Worm (Caenorhabditis elegans): ENCODE results near the gene H13N06.2.

The H13N06.2 gene

DNA sequence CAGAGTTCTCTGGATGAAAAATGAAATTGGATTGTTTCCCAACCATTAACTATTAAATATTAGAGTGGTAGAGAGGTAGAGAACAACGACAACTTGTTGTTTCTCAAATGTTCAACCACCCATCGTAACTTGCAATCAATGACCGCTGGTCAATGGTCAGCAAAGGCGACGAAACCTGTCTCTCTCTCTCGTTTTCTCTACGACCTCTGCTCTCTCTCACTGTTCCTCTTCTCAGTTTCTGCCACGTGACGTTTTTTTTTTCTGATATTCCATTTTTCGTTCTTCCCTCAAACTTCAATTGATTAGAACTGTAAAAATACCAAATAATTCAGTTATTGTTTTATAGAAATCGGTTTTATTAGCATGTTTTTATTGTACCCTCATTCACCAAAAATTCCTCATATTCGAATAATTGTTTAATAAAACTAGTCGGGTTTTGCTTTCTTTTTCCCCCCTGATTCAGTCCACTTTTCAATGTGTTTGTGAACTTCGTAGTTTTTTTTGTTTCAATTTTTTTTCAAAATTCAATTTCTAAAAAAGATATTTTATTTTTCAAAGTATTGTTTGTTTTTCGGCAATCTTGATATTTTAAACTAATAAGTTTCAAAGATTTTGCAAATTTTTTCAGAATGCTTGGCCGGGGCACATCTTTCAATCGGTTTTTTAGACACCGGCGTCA, 9.2 kb downstream of the H13N06.2 start, which contains the start of gene suox-1:
suox-1 (plus strand) TSS at position 629 of the 679 bp plus-strand sequence.
- TF ChIP-seq hlh-11 (tag; optimal IDR thresholded peaks at IDR 0.05) (peak; percentile 74), nhr-102 (tag; optimal IDR thresholded peaks at IDR 0.05) (peak; percentile 17), dve-1 (tag; optimal IDR thresholded peaks at IDR 0.05; ENCODE audit: insufficient read depth) (peak; percentile 72), unc-62 (GFP tag; optimal IDR thresholded peaks at IDR 0.05 in 1 of 2) (peak in 1 of 2 experiments; percentile 81), unc-62 (tag; optimal IDR thresholded peaks at IDR 0.05) (no peak), ceh-20 (GFP tag; IDR thresholded peaks at IDR 0.05) (peak; percentile 43; the same call in 1 of the 2 replicates), mdl-1 (tag; optimal IDR thresholded peaks at IDR 0.05) (peak; percentile 23 to 89), pqm-1 (tag; optimal IDR thresholded peaks at IDR 0.05) (no peak), lsy-2 (tag; optimal IDR thresholded peaks at IDR 0.05) (peak in 1 of 2 experiments; percentile 44), hlh-30 (tag; optimal IDR thresholded peaks at IDR 0.05; ENCODE audit: insufficient read depth) (peak; percentile 82), nhr-77 (tag; optimal IDR thresholded peaks at IDR 0.05) (peak; percentile 42), dmd-6 (GFP tag; IDR thresholded peaks at IDR 0.05) (peak; percentile 34; the same call in 1 of the 2 replicates), nhr-42 (GFP tag; IDR thresholded peaks at IDR 0.05) (no peak), nhr-28 (tag; optimal IDR thresholded peaks at IDR 0.05) (peak; percentile 12), lin-1 (GFP tag; IDR thresholded peaks at IDR 0.05) (0 out of 2 replicates have a peak, but pooled peaks have one; percentile 11), ceh-28 (tag; optimal IDR thresholded peaks at IDR 0.05) (peak; percentile 3), daf-16 (GFP tag; optimal IDR thresholded peaks at IDR 0.05) (no peak), daf-16 (tag; optimal IDR thresholded peaks at IDR 0.05) (peak; percentile 65), T20F7.1 (GFP tag; optimal IDR thresholded peaks at IDR 0.05) (no peak), Y5F2A.4 (GFP tag; optimal IDR thresholded peaks at IDR 0.05) (no peak), aha-1 (tag) (peak; percentile 78), mxl-3 (GFP tag; optimal IDR thresholded peaks at IDR 0.05) (peak; percentile 18)

DNA sequence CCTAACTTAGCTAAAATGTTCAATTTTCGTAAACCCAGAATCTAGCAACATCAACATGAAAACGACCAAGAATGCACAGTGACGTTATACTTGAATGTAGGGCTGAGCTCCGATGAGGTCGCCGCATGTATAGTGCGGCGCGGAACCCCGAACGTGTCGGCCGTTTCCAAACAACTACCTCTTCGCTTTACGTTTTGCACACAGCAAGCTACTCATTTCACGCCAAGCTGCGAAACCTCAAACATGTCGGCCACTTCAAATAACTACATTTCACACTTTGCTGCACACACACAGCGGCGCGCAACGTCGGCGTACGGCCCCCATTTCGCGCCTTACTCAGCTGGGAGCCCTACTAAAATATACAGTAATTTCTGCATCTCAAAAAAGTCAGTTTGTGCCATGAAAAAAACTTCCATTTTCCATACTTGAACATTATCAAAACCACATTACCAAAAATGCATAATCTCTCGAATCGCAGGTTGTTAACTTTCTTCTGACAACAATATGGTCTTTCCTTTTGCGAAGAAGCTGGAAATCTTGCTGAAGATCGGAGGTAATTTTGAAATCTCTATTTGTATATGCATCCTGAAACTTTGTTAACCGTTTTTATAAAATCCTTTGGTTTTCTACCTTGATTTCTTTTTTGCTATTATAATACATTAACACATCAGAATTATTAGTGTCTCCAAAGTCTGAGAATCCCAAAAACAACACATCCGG, 14.7 kb downstream of the H13N06.2 start, which contains the start of gene H13N06.7:
H13N06.7 (plus strand) TSS at position 670 of the 720 bp plus-strand sequence.
- TF ChIP-seq zag-1 (tag; optimal IDR thresholded peaks at IDR 0.05), result no peak

DNA sequence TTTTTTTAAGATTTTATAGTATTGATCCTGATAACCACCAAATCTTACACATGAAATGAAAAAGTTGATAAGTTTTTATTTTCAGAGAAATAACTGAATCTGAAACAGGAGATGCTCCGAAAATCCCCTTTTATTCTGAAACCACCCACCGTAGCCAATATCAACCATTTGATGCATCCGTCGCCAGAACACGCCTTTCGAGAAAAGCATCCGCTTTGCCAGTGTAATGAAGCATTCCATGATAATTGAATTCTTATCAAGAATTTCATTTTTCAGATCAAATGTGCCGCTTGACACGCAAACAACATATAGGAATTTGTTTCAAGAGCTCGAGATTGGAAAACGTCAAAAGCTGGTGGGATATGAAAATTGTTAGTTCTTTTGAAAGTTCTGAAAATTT, 16.9 kb downstream of the H13N06.2 start, which contains the start of gene tbh-1:
tbh-1 (minus strand) TSS at position 101 of the 400 bp plus-strand sequence.
- no peak for TF ChIP-seq mxl-3 (GFP tag; optimal IDR thresholded peaks at IDR 0.05)
- no peak for TF ChIP-seq spr-1 (tag; optimal IDR thresholded peaks at IDR 0.05)
- TF ChIP-seq Y105C5A.15 (GFP tag; IDR thresholded peaks at IDR 0.05), result no peak
- no peak for TF ChIP-seq lin-38 (GFP tag; IDR thresholded peaks at IDR 0.05)
- TF ChIP-seq ama-1 (optimal IDR thresholded peaks at IDR 0.05), result no peak
- no peak for TF ChIP-seq jun-1 (tag; optimal IDR thresholded peaks at IDR 0.05)
- TF ChIP-seq mdl-1 (tag; optimal IDR thresholded peaks at IDR 0.05), result no peak
- no peak for TF ChIP-seq ceh-32 (tag; optimal IDR thresholded peaks at IDR 0.05; ENCODE audit: poor library complexity)
- no peak for TF ChIP-seq sdz-12 (GFP tag; optimal IDR thresholded peaks at IDR 0.05)
- no peak for TF ChIP-seq F49E8.2 (tag; optimal IDR thresholded peaks at IDR 0.05; ENCODE audit: borderline replicate concordance)
- no peak for TF ChIP-seq lin-29 (GFP tag; IDR thresholded peaks at IDR 0.05)

DNA sequence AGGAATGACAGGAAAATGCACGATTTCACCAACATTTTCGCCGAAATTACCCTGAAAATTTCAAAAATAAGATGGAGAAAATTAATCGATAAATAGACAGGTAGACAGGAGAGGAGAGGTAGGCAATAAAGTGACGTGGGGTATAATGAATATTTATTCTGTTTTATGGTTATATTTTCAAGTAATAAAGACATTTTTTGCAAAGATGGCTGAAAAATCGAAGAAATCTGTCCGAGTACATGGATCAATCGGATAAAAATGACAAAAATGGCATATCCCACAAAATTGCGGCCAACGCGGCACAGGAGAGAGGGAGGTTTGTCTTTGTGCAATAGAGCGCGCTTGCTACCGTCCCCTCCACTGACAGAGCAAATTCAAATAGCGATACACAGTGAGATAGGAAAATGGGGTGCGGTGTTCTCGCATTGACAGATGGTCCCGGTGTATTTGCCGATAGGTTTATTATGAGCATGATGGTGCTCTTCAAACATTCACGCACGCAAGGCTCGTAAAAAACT, 20.0 kb downstream of the H13N06.2 start, which contains the start of gene zipt-7.2:
zipt-7.2 (minus strand) TSS at position 51 of the 518 bp plus-strand sequence.
- TF ChIP-seq mes-2 (tag; optimal IDR thresholded peaks at IDR 0.05; ENCODE audit: poor library complexity, severe bottlenecking), result peak; percentile 63
- TF ChIP-seq ZK546.5 (tag; optimal IDR thresholded peaks at IDR 0.05), result no peak
- TF ChIP-seq unc-62 (GFP tag; optimal IDR thresholded peaks at IDR 0.05 in 1 of 2), result peak in 1 of 2 experiments; percentile 44
- TF ChIP-seq unc-62 (tag; optimal IDR thresholded peaks at IDR 0.05), result no peak
- TF ChIP-seq lin-38 (GFP tag; IDR thresholded peaks at IDR 0.05), result peak; percentile 89
- peak; percentile 28 for TF ChIP-seq hlh-11 (tag; optimal IDR thresholded peaks at IDR 0.05)
- TF ChIP-seq nhr-28 (tag; optimal IDR thresholded peaks at IDR 0.05), result peak; percentile 13
- TF ChIP-seq aha-1 (tag), result peak; percentile 87
- no peak for TF ChIP-seq T26A8.4 (GFP tag; IDR thresholded peaks at IDR 0.05)
- TF ChIP-seq daf-8 (GFP tag; IDR thresholded peaks at IDR 0.05), result no peak

Data from whole organism, L4 larva.